Fruit fly (Drosophila melanogaster) whole organism, embryonic: ENCODE measurements around the gene Pxd.
A peak's percentile ranks its signal among the peaks of the same experiment; 100 is the strongest.

Source experiments
- B-H2 ChIP-seq: fragments of 200-800 bp; sonication (Bioruptor generic); optimal IDR thresholded peaks from 2 replicates; lab custom pipeline; 2018; ENCODE audit warnings: missing biosample characterization, mild to moderate bottlenecking, missing genetic modification characterization
- CG10209 ChIP-seq: fragments of 200-800 bp; sonication (Bioruptor generic); optimal IDR thresholded peaks from 3 replicates; lab custom pipeline; 2017; ENCODE audit warnings: missing biosample characterization, mild to moderate bottlenecking, missing genetic modification characterization, missing genetic modification reagents
- CG11085 ChIP-seq: fragments of 200-800 bp; sonication (Bioruptor generic); IDR thresholded peaks from 2 replicates; pipeline ENCODE4 v1.3.6; 2022; ENCODE audit warnings: missing biosample characterization, missing genetic modification characterization
- CG13287 ChIP-seq: fragments of 200-800 bp; sonication (Bioruptor generic); IDR thresholded peaks from 2 replicates; pipeline ENCODE4 v1.3.6; 2022; ENCODE audit warnings: missing biosample characterization, missing genetic modification characterization; ENCODE audit not compliant: partially characterized antibody
- CG13775 ChIP-seq: fragments of 200-800 bp; sonication (Bioruptor generic); optimal IDR thresholded peaks from 3 replicates; lab custom pipeline; 2017; ENCODE audit warnings: missing biosample characterization, mild to moderate bottlenecking, missing genetic modification characterization
- CG13894 ChIP-seq: fragments of 200-800 bp; sonication (Bioruptor generic); optimal IDR thresholded peaks from 3 replicates; lab custom pipeline; 2018; ENCODE audit warnings: missing biosample characterization, mild to moderate bottlenecking, missing genetic modification characterization, moderate library complexity
- CG15011 ChIP-seq: fragments of 200-800 bp; sonication (Bioruptor generic); optimal IDR thresholded peaks from 3 replicates; lab custom pipeline; 2018; ENCODE audit warnings: missing biosample characterization, mild to moderate bottlenecking, missing genetic modification characterization
- CG1647 ChIP-seq: fragments of 200-800 bp; sonication (Bioruptor generic); optimal IDR thresholded peaks from 3 replicates; lab custom pipeline; 2016; ENCODE audit warnings: missing biosample characterization, missing genetic modification characterization
- CG17385 ChIP-seq: fragments of 200-800 bp; sonication (Bioruptor generic); optimal IDR thresholded peaks from 3 replicates; lab custom pipeline; 2018; ENCODE audit warnings: missing biosample characterization, mild to moderate bottlenecking, missing genetic modification characterization
- CG17568 ChIP-seq: fragments of 200-800 bp; sonication (Bioruptor generic); optimal IDR thresholded peaks from 2 replicates; lab custom pipeline; 2018; ENCODE audit warnings: missing biosample characterization, mild to moderate bottlenecking, missing genetic modification characterization, moderate library complexity
- CG17802 ChIP-seq: fragments of 200-800 bp; sonication (Bioruptor generic); optimal IDR thresholded peaks from 2 replicates; lab custom pipeline; 2018; ENCODE audit warnings: missing biosample characterization, mild to moderate bottlenecking, missing genetic modification characterization, moderate library complexity
- CG1832 ChIP-seq: fragments of 200-800 bp; sonication (Bioruptor generic); optimal IDR thresholded peaks from 2 replicates; lab custom pipeline; 2017; ENCODE audit warnings: missing biosample characterization, mild to moderate bottlenecking, missing genetic modification characterization, inconsistent platforms
- CG2116 ChIP-seq: fragments of 200-800 bp; sonication (Bioruptor generic); optimal IDR thresholded peaks from 3 replicates; lab custom pipeline; 2018; ENCODE audit warnings: missing biosample characterization, mild to moderate bottlenecking, missing genetic modification characterization
- CG2199 ChIP-seq: fragments of 200-800 bp; sonication (Bioruptor generic); IDR thresholded peaks from 3 replicates; pipeline ENCODE4 v1.3.6; 2022; ENCODE audit warnings: missing biosample characterization, missing genetic modification characterization
- CG4404 ChIP-seq: fragments of 200-800 bp; sonication (Bioruptor generic); IDR thresholded peaks from 2 replicates; pipeline ENCODE4 v1.3.6; 2022; ENCODE audit warnings: missing biosample characterization, missing genetic modification characterization
- CG4707 ChIP-seq: fragments of 200-800 bp; sonication (Bioruptor generic); optimal IDR thresholded peaks from 2 replicates; lab custom pipeline; 2018; ENCODE audit warnings: missing biosample characterization, mild to moderate bottlenecking, missing genetic modification characterization, moderate library complexity
- CG6654 ChIP-seq: fragments of 200-800 bp; sonication (Bioruptor generic); optimal IDR thresholded peaks from 2 replicates; lab custom pipeline; 2017; ENCODE audit warnings: missing biosample characterization, mild to moderate bottlenecking, missing genetic modification characterization
- CG7357 ChIP-seq: fragments of 200-800 bp; sonication (Bioruptor generic); IDR thresholded peaks from 3 replicates; pipeline ENCODE4 v1.3.6; 2022; ENCODE audit warnings: missing biosample characterization, missing genetic modification characterization
- CG7745 ChIP-seq: fragments of 200-800 bp; sonication (Bioruptor generic); optimal IDR thresholded peaks from 2 replicates; lab custom pipeline; 2018; ENCODE audit warnings: missing biosample characterization, mild to moderate bottlenecking, missing genetic modification characterization, moderate library complexity
- CG8281 ChIP-seq: fragments of 200-800 bp; sonication (Bioruptor generic); optimal IDR thresholded peaks from 2 replicates; lab custom pipeline; 2018; ENCODE audit warnings: missing biosample characterization, mild to moderate bottlenecking, missing genetic modification characterization, moderate library complexity
- CG9437 ChIP-seq: fragments of 200-800 bp; sonication (Bioruptor generic); optimal IDR thresholded peaks from 2 replicates; lab custom pipeline; 2018; ENCODE audit warnings: missing biosample characterization, mild to moderate bottlenecking, missing genetic modification characterization
- CG9727 ChIP-seq: fragments of 200-800 bp; sonication (Bioruptor generic); optimal IDR thresholded peaks from 3 replicates; lab custom pipeline; 2017; ENCODE audit warnings: missing biosample characterization, mild to moderate bottlenecking, missing genetic modification characterization
- CG9876 ChIP-seq: fragments of 200-800 bp; sonication (Bioruptor generic); optimal IDR thresholded peaks from 2 replicates; lab custom pipeline; 2016; ENCODE audit warnings: missing biosample characterization, missing genetic modification characterization
- Doc2 ChIP-seq: fragments of 200-800 bp; sonication (Bioruptor generic); IDR thresholded peaks from 2 replicates; pipeline ENCODE4 v1.3.6; 2022; ENCODE audit warnings: missing biosample characterization, missing genetic modification characterization
- Hr78 ChIP-seq, 2 experiments: fragments of 200-800 bp in 1 of 2; fragments of >200 bp in 1 of 2; sonication (Bioruptor generic) in 1 of 2; optimal IDR thresholded peaks; 2 replicates each; lab custom pipeline; 2017 to 2019; ENCODE audit warnings: missing biosample characterization in 2 of 2, missing genetic modification characterization in 2 of 2, mild to moderate bottlenecking in 1 of 2, moderate library complexity in 1 of 2
- Nf-YB ChIP-seq: fragments of 200-800 bp; sonication (Bioruptor generic); optimal IDR thresholded peaks from 3 replicates; lab custom pipeline; 2019; ENCODE audit warnings: missing biosample characterization, mild to moderate bottlenecking, missing genetic modification characterization, moderate library complexity
- Oaz ChIP-seq: fragments of 200-800 bp; sonication (Bioruptor generic); IDR thresholded peaks from 2 replicates; pipeline ENCODE4 v1.3.6; 2022; ENCODE audit warnings: missing biosample characterization, missing genetic modification characterization
- Opbp ChIP-seq: fragments of 200-800 bp; sonication (Bioruptor generic); IDR thresholded peaks from 3 replicates; pipeline ENCODE4 v1.3.6; 2022; ENCODE audit warnings: missing biosample characterization, missing genetic modification characterization; ENCODE audit not compliant: partially characterized antibody
- Six4 ChIP-seq: fragments of 200-800 bp; sonication (Bioruptor generic); optimal IDR thresholded peaks from 2 replicates; lab custom pipeline; 2016; ENCODE audit warnings: missing biosample characterization, missing genetic modification characterization
- Tbp ChIP-seq: fragments of >200 bp; optimal IDR thresholded peaks from 2 replicates; lab custom pipeline; 2018; ENCODE audit warnings: missing biosample characterization, missing genetic modification characterization
- aop ChIP-seq: fragments of 200-800 bp; sonication (Bioruptor generic); IDR thresholded peaks from 2 replicates; pipeline ENCODE4 v1.3.6; 2022; ENCODE audit warnings: missing biosample characterization, missing genetic modification characterization
- ap ChIP-seq: fragments of 200-800 bp; sonication (Bioruptor generic); IDR thresholded peaks from 2 replicates; pipeline ENCODE4 v1.3.6; 2022; ENCODE audit warnings: missing biosample characterization, missing genetic modification characterization
- ato ChIP-seq: fragments of 200-800 bp; sonication (Bioruptor generic); IDR thresholded peaks from 2 replicates; pipeline ENCODE4 v1.3.6; 2022; ENCODE audit warnings: missing biosample characterization, missing genetic modification characterization; ENCODE audit not compliant: partially characterized antibody
- bab2 ChIP-seq: fragments of 200-800 bp; sonication (Bioruptor generic); optimal IDR thresholded peaks from 2 replicates; lab custom pipeline; 2016; ENCODE audit warnings: missing biosample characterization, missing genetic modification characterization
- chm ChIP-seq: fragments of 200-800 bp; sonication (Bioruptor generic); IDR thresholded peaks from 2 replicates; pipeline ENCODE4 v1.3.6; 2022; ENCODE audit warnings: missing biosample characterization, missing genetic modification characterization
- dan ChIP-seq: fragments of 200-800 bp; sonication (Bioruptor generic); IDR thresholded peaks from 2 replicates; pipeline ENCODE4 v1.3.6; 2022; ENCODE audit warnings: missing biosample characterization, missing genetic modification characterization
- gem ChIP-seq: fragments of 200-800 bp; sonication (Bioruptor generic); optimal IDR thresholded peaks from 2 replicates; lab custom pipeline; 2019; ENCODE audit warnings: missing biosample characterization, mild to moderate bottlenecking, missing genetic modification characterization, moderate library complexity
- grn ChIP-seq: fragments of 200-800 bp; sonication (Bioruptor generic); optimal IDR thresholded peaks from 3 replicates; lab custom pipeline; 2017; ENCODE audit warnings: missing biosample characterization, missing genetic modification characterization
- hth ChIP-seq: fragments of >200 bp; optimal IDR thresholded peaks from 2 replicates; lab custom pipeline; 2017; ENCODE audit warnings: inconsistent platforms
- ken ChIP-seq: fragments of 200-800 bp; sonication (Bioruptor generic); IDR thresholded peaks from 3 replicates; pipeline ENCODE4 v1.3.6; 2022; ENCODE audit warnings: missing biosample characterization, missing genetic modification characterization
- nerfin-2 ChIP-seq: fragments of 200-800 bp; sonication (Bioruptor generic); IDR thresholded peaks from 2 replicates; pipeline ENCODE4 v1.3.6; 2022; ENCODE audit warnings: missing biosample characterization, missing genetic modification characterization; ENCODE audit not compliant: partially characterized antibody
- org-1 ChIP-seq: fragments of 200-800 bp; sonication (Bioruptor generic); optimal IDR thresholded peaks from 2 replicates; lab custom pipeline; 2017; ENCODE audit warnings: missing biosample characterization, missing genetic modification characterization
- p53 ChIP-seq: fragments of 200-800 bp; sonication (Bioruptor generic); optimal IDR thresholded peaks from 2 replicates; lab custom pipeline; 2016; ENCODE audit warnings: missing biosample characterization, missing genetic modification characterization
- peb ChIP-seq: fragments of 200-800 bp; sonication (Bioruptor generic); IDR thresholded peaks from 2 replicates; pipeline ENCODE4 v1.3.6; 2022; ENCODE audit warnings: missing biosample characterization, missing genetic modification characterization
- pum ChIP-seq: fragments of 200-800 bp; sonication (Bioruptor generic); optimal IDR thresholded peaks from 2 replicates; lab custom pipeline; 2016; ENCODE audit warnings: missing biosample characterization, missing genetic modification characterization
- seq ChIP-seq: fragments of 200-800 bp; sonication (Bioruptor generic); IDR thresholded peaks from 2 replicates; pipeline ENCODE4 v1.3.6; 2022; ENCODE audit warnings: missing biosample characterization, missing genetic modification characterization
- stc ChIP-seq: fragments of 200-800 bp; sonication (Bioruptor generic); IDR thresholded peaks from 2 replicates; pipeline ENCODE4 v1.3.6; 2022; ENCODE audit warnings: missing biosample characterization, missing genetic modification characterization
- tup ChIP-seq: fragments of 200-800 bp; sonication (Bioruptor generic); optimal IDR thresholded peaks from 2 replicates; lab custom pipeline; 2016; ENCODE audit warnings: missing biosample characterization, mild to moderate bottlenecking, missing genetic modification characterization, moderate library complexity
- unpg ChIP-seq: fragments of 200-800 bp; sonication (Bioruptor generic); optimal IDR thresholded peaks from 3 replicates; lab custom pipeline; 2018; ENCODE audit warnings: missing biosample characterization, mild to moderate bottlenecking, missing genetic modification characterization, moderate library complexity
- zfh1 ChIP-seq: fragments of 200-800 bp; sonication (Bioruptor generic); IDR thresholded peaks from 3 replicates; pipeline ENCODE4 v1.3.6; 2022; ENCODE audit warnings: missing biosample characterization, missing genetic modification characterization

The Pxd gene

DNA sequence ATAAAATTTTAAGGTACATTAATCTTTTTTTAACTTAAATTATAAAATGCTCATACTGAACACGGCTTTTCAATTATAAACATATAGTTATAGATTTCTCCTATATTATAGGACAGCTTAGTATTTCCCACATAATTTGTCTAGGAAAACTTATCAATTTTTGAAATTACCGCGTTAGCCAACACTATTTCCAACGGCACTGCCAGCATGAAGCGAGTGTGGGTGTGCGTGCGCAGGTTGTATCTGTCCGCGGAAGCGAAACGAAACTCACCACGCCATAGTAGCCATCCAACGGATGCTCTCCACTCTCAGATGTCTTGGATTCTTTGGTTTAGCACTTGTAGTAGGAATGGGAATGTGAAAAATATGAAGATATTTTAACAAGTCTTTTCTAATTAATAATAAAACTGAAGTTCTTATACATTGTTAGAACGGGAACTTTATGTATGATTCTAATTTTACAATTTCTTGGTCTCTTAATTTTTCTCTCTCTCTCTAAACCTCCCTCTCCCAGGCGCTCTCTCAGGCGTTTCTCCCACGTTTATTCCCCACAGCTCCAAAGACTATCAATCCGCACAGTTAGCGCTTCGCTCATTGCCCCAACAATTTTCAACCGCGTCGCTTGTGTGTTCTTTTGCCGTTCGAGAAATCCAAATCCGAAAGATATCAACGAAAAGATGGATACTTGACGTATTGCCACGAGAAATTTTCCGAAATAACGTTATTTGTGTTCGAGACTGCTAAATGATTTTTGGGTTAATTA lies 39.2 kb downstream of the Pxd start, which contains the start of gene Dad:
Gene Dad (plus strand): TSS at position 593 of the 763 bp plus-strand sequence.
- TF ChIP-seq org-1 (GFP tag; lab: Kevin White, UChicago) (no peak), CG9876 (GFP tag; lab: Kevin White, UChicago) (no peak), Opbp (0 out of 3 replicates have a peak, but pooled peaks have one; percentile 50), ato (GFP tag; lab: Robert Waterston, UW) (no peak; the same call in 1 of the 2 replicates), hth (lab: Kevin White, UChicago) (no peak), CG11085 (GFP tag; lab: Robert Waterston, UW) (no peak), unpg (GFP tag; lab: Kevin White, UChicago) (peak; percentile 32), CG2199 (GFP tag; lab: Robert Waterston, UW) (peak; percentile 11; the same call in 1 of the 3 replicates), seq (GFP tag; lab: Robert Waterston, UW) (no peak), Nf-YB (GFP tag; lab: Kevin White, UChicago) (no peak), CG15011 (no peak), B-H2 (GFP tag; lab: Kevin White, UChicago) (peak; percentile 45), CG6654 (GFP tag; lab: Kevin White, UChicago) (no peak), gem (tag; lab: Kevin White, UChicago) (peak; percentile 1), Tbp (GFP tag; lab: Kevin White, UChicago) (no peak), dan (GFP tag; lab: Robert Waterston, UW) (no peak), CG7745 (no peak), grn (no peak), nerfin-2 (GFP tag; lab: Robert Waterston, UW) (no peak), bab2 (GFP tag; lab: Kevin White, UChicago) (no peak), CG13775 (GFP tag; lab: Kevin White, UChicago) (peak; percentile 22), peb (no peak), CG2116 (GFP tag; lab: Kevin White, UChicago) (no peak), Hr78 (GFP tag; optimal IDR thresholded peaks at IDR 0.05; lab: Kevin White, UChicago) (no peak), Oaz (no peak), stc (GFP tag; lab: Robert Waterston, UW) (no peak), CG4404 (GFP tag; lab: Robert Waterston, UW) (no peak), CG4707 (GFP tag; lab: Kevin White, UChicago) (peak; percentile 29), CG13894 (peak; percentile 10), CG9437 (GFP tag; lab: Kevin White, UChicago) (no peak), CG7357 (GFP tag; lab: Robert Waterston, UW) (no peak), zfh1 (GFP tag; lab: Robert Waterston, UW) (0 out of 3 replicates have a peak, but pooled peaks have one; percentile 23), Doc2 (no peak), CG17802 (tag; lab: Kevin White, UChicago) (no peak), ken (GFP tag; lab: Robert Waterston, UW) (no peak), CG17385 (GFP tag; lab: Kevin White, UChicago) (peak; percentile 32), ap (GFP tag; lab: Robert Waterston, UW) (no peak), pum (no peak), Six4 (no peak), CG1647 (no peak), CG13287 (peak; percentile 25; the same call in 1 of the 2 replicates), CG9727 (no peak), aop (GFP tag; lab: Robert Waterston, UW) (no peak), chm (peak; percentile 83), CG17568 (GFP tag; lab: Kevin White, UChicago) (peak; percentile 58), CG10209 (GFP tag; lab: Kevin White, UChicago) (no peak), p53 (GFP tag; lab: Kevin White, UChicago) (no peak), CG8281 (tag; lab: Kevin White, UChicago) (peak; percentile 32), CG1832 (no peak), tup (no peak)
